Fruit fly (Drosophila melanogaster) whole organism, prepupa: ENCODE results near the gene Bre1.

Experiments
- Blimp-1 ChIP-seq: fragments of 200-800 bp; sonication (Bioruptor generic); optimal IDR thresholded peaks from 3 replicates; lab custom pipeline; 2017; ENCODE audit warnings: missing biosample characterization, missing genetic modification characterization, mild to moderate bottlenecking, moderate library complexity, missing genetic modification reagents
- CG10631 ChIP-seq: fragments of 200-800 bp; sonication (Bioruptor generic); optimal IDR thresholded peaks from 2 replicates; lab custom pipeline; 2016; ENCODE audit warnings: missing biosample characterization, missing genetic modification characterization
- CG1621 ChIP-seq: fragments of 200-800 bp; sonication (Bioruptor generic); optimal IDR thresholded peaks from 3 replicates; lab custom pipeline; 2018; ENCODE audit warnings: missing biosample characterization, mild to moderate bottlenecking, missing genetic modification characterization
- CG3032 ChIP-seq: fragments of 200-800 bp; optimal IDR thresholded peaks from 2 replicates; lab custom pipeline; 2019; ENCODE audit warnings: missing biosample characterization, mild to moderate bottlenecking, missing genetic modification characterization, moderate library complexity
- CG31627 ChIP-seq: fragments of 200-800 bp; sonication (Bioruptor generic); optimal IDR thresholded peaks from 3 replicates; lab custom pipeline; 2016; ENCODE audit warnings: missing biosample characterization, missing genetic modification characterization
- CG6163 ChIP-seq: fragments of 200-800 bp; sonication (Bioruptor generic); IDR thresholded peaks from 3 replicates; pipeline ENCODE4 v1.3.6; 2022; ENCODE audit warnings: missing biosample characterization, missing genetic modification characterization
- eg ChIP-seq: fragments of 200-800 bp; sonication (Bioruptor generic); IDR thresholded peaks from 3 replicates; pipeline ENCODE4 v1.3.6; 2022; ENCODE audit warnings: missing biosample characterization, missing genetic modification characterization
- fkh ChIP-seq: fragments of 200-800 bp; sonication (Bioruptor generic); optimal IDR thresholded peaks from 3 replicates; lab custom pipeline; 2017; ENCODE audit warnings: missing biosample characterization, mild to moderate bottlenecking, missing genetic modification characterization, moderate library complexity
- vri ChIP-seq: fragments of 200-800 bp; sonication (Bioruptor generic); optimal IDR thresholded peaks from 3 replicates; lab custom pipeline; 2016; ENCODE audit warnings: missing biosample characterization, mild to moderate bottlenecking, missing genetic modification characterization

- TF ChIP-seq CG3032 (no peak), CG31627 (GFP tag; lab: Kevin White, UChicago) (no peak), CG10631 (GFP tag; lab: Kevin White, UChicago) (no peak), eg (GFP tag; lab: Robert Waterston, UW) (no peak), Blimp-1 (GFP tag; lab: Kevin White, UChicago) (no peak), fkh (GFP tag; lab: Kevin White, UChicago) (no peak), CG1621 (no peak), vri (GFP tag; lab: Kevin White, UChicago) (no peak), CG6163 (no peak)
Measured at dm6 chr3L:5838295-5838694, 44.3 kb upstream of the Bre1 start.
